Fruit fly (Drosophila melanogaster): ENCODE measurements around the gene CG43219.

The CG43219 gene

DNA sequence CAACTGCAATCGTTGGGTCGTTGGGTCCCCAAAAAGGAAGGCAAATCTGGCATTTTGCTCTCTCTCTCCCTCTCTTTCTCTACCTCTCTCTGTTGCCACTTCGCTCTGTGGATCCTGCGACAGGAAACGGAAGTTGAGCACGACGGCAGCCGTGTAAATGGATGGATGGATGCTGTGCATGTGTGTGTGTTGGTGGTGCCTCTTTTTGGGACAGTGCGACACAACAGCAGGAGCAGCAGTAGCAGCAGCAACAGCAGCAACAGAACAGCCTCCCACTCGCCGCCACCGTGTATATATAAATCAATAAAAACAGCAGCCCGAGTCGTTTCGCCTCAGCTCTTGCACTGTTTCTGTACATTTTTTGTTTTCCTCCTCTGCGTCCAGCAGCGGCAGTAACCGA, 28.2 kb upstream of the CG43219 start (continued):
- TF ChIP-seq onecut (GFP tag; IDR thresholded peaks at IDR 0.05): peak; percentile 70
- no peak for TF ChIP-seq Oli (tag; optimal IDR thresholded peaks at IDR 0.05)
- no peak for TF ChIP-seq dysf (GFP tag; IDR thresholded peaks at IDR 0.05)
- TF ChIP-seq wor (GFP tag; IDR thresholded peaks at IDR 0.05): no peak
- TF ChIP-seq CG32532 (GFP tag; IDR thresholded peaks at IDR 0.05): 0 out of 2 replicates have a peak, but pooled peaks have one; percentile 6
- peak; percentile 33 for TF ChIP-seq CG12071 (GFP tag; optimal IDR thresholded peaks at IDR 0.05)
- TF ChIP-seq CG6272 (GFP tag; IDR thresholded peaks at IDR 0.05): no peak
- no peak for TF ChIP-seq mam (GFP tag; optimal IDR thresholded peaks at IDR 0.05)
- TF ChIP-seq Fer1 (GFP tag; optimal IDR thresholded peaks at IDR 0.05): peak; percentile 49
- TF ChIP-seq seq (GFP tag; IDR thresholded peaks at IDR 0.05): no peak
- TF ChIP-seq CG30431 (GFP tag; optimal IDR thresholded peaks at IDR 0.05): no peak
- TF ChIP-seq hkb (optimal IDR thresholded peaks at IDR 0.05): no peak
- TF ChIP-seq hkb (GFP tag; IDR thresholded peaks at IDR 0.05): no peak
- peak; percentile 28 for TF ChIP-seq Deaf1 (tag; optimal IDR thresholded peaks at IDR 0.05)
- TF ChIP-seq Blimp-1 (GFP tag; optimal IDR thresholded peaks at IDR 0.05): no peak
- TF ChIP-seq HLH4C (GFP tag; IDR thresholded peaks at IDR 0.05; ENCODE audit: partially characterized antibody): no peak
- no peak for TF ChIP-seq Mrtf (GFP tag; IDR thresholded peaks at IDR 0.05)
- no peak for TF ChIP-seq HLHmδ (GFP tag; optimal IDR thresholded peaks at IDR 0.05)
- no peak for TF ChIP-seq CG32767 (GFP tag; IDR thresholded peaks at IDR 0.05)
- no peak for TF ChIP-seq sim (GFP tag; IDR thresholded peaks at IDR 0.05)
- no peak for TF ChIP-seq CG14710 (tag; optimal IDR thresholded peaks at IDR 0.05)
- TF ChIP-seq pfk (GFP tag; optimal IDR thresholded peaks at IDR 0.05): peak; percentile 44
- TF ChIP-seq CG1792 (GFP tag; optimal IDR thresholded peaks at IDR 0.05): no peak
- no peak for TF ChIP-seq CHES-1-like (GFP tag; optimal IDR thresholded peaks at IDR 0.05)
- TF ChIP-seq trem (tag; optimal IDR thresholded peaks at IDR 0.05): no peak
- no peak for TF ChIP-seq shn (GFP tag; optimal IDR thresholded peaks at IDR 0.05)
- TF ChIP-seq gcm2 (GFP tag; optimal IDR thresholded peaks at IDR 0.05): no peak
- TF ChIP-seq Sox102F (GFP tag; optimal IDR thresholded peaks at IDR 0.05): no peak
- TF ChIP-seq CG3726 (GFP tag; IDR thresholded peaks at IDR 0.05): no peak
- no peak for TF ChIP-seq CTCF (GFP tag; optimal IDR thresholded peaks at IDR 0.05)
- TF ChIP-seq B-H2 (GFP tag; optimal IDR thresholded peaks at IDR 0.05): peak; percentile 10
- TF ChIP-seq Hand (GFP tag; optimal IDR thresholded peaks at IDR 0.05): peak; percentile 40
- TF ChIP-seq ac (GFP tag; optimal IDR thresholded peaks at IDR 0.05): no peak
- no peak for TF ChIP-seq CG13624 (GFP tag; optimal IDR thresholded peaks at IDR 0.05)
- TF ChIP-seq Side (GFP tag; optimal IDR thresholded peaks at IDR 0.05): no peak
- peak; percentile 33 for TF ChIP-seq nom (GFP tag; optimal IDR thresholded peaks at IDR 0.05)
- no peak for TF ChIP-seq ase (GFP tag; IDR thresholded peaks at IDR 0.05)
- TF ChIP-seq Hr78 (GFP tag; optimal IDR thresholded peaks at IDR 0.05): no peak
- TF ChIP-seq cas (GFP tag; IDR thresholded peaks at IDR 0.05): no peak
- TF ChIP-seq CG4617 (GFP tag; optimal IDR thresholded peaks at IDR 0.05; ENCODE audit: borderline replicate concordance): no peak
- TF ChIP-seq mirr (GFP tag; optimal IDR thresholded peaks at IDR 0.05): peak; percentile 44
- no peak for TF ChIP-seq gro (GFP tag; optimal IDR thresholded peaks at IDR 0.05)
- TF ChIP-seq Tbp (GFP tag; optimal IDR thresholded peaks at IDR 0.05): no peak
- no peak for TF ChIP-seq org-1 (GFP tag; optimal IDR thresholded peaks at IDR 0.05)
- no peak for TF ChIP-seq Nf-YB (GFP tag; optimal IDR thresholded peaks at IDR 0.05)
- TF ChIP-seq zf30C (GFP tag; optimal IDR thresholded peaks at IDR 0.05): no peak
- TF ChIP-seq CrebB (tag; optimal IDR thresholded peaks at IDR 0.05): no peak
- TF ChIP-seq Dbx (GFP tag; IDR thresholded peaks at IDR 0.05): 0 out of 3 replicates have a peak, but pooled peaks have one; percentile 9
- peak; percentile 66 for TF ChIP-seq scrt (GFP tag; optimal IDR thresholded peaks at IDR 0.05)
- TF ChIP-seq CG1603 (tag; optimal IDR thresholded peaks at IDR 0.05): no peak
- 0 out of 2 replicates have a peak, but pooled peaks have one; percentile 12 for TF ChIP-seq CG17328 (GFP tag; IDR thresholded peaks at IDR 0.05)
- TF ChIP-seq C15 (GFP tag; IDR thresholded peaks at IDR 0.05): no peak

All from whole organism, embryonic.